Worm (Caenorhabditis elegans): ENCODE results near the gene such-1.

such-1 gene

ce11 chrIII:11561597-11561996, 38.0 kb upstream of the such-1 start:
- TF ChIP-seq elt-4 (tag; optimal IDR thresholded peaks at IDR 0.05) = peak; percentile 86
- no peak for TF ChIP-seq rnt-1 (tag; optimal IDR thresholded peaks at IDR 0.05)
- TF ChIP-seq ahr-1 (tag; optimal IDR thresholded peaks at IDR 0.05) = no peak
- TF ChIP-seq pha-4 (tag; optimal IDR thresholded peaks at IDR 0.05) = no peak

DNA sequence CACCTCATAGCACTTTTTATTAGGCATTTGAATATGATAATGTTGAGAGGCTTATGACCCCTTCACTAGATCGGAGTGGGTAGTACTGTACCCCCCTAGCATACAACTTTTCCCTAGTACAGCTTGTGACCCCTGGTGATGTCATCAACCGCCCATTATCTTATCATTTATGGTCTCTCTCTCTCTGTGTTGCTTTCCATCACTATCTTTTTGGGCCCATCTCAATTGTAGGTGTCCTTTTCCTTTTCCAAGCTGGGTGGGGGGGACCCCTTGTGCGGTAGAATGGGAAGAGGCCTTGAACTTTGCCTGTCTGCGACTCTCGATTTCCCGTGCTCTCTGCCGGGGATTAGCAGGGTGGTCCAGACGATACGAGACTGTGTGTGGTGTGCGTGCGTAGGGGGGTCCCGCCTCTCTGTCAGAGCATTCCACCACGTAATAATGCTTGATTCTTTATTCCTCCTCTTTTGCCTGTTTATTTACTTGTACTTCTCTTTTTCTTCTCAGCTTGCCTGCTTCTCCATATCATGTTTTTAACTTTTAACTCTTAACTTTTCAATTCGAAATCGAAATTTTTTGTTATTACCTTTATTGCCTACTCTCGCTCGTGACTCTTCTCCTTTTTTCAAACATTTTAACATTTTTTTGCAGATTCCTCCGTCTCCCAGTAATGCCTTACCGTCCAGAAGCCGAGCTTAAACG, 37.1 kb upstream of the such-1 start, which contains the start of gene ztf-29:
TSS of gene ztf-29 (plus strand) at position 649 of the 699 bp plus-strand sequence.
- TF ChIP-seq elt-2 (tag; optimal IDR thresholded peaks at IDR 0.05) = peak; percentile 75
- TF ChIP-seq ref-2 (tag; optimal IDR thresholded peaks at IDR 0.05) = no peak
- peak; percentile 22 for TF ChIP-seq ceh-6 (GFP tag; optimal IDR thresholded peaks at IDR 0.05)

ce11 chrIII:11559677-11560076, 36.1 kb upstream of the such-1 start:
- no peak for TF ChIP-seq pros-1 (tag; optimal IDR thresholded peaks at IDR 0.05)
- TF ChIP-seq dve-1 (tag; optimal IDR thresholded peaks at IDR 0.05) = no peak
- no peak for TF ChIP-seq ceh-48 (tag; optimal IDR thresholded peaks at IDR 0.05)
- no peak for TF ChIP-seq ceh-18 (tag; optimal IDR thresholded peaks at IDR 0.05)
- TF ChIP-seq ama-1 (optimal IDR thresholded peaks at IDR 0.05) = no peak
- TF ChIP-seq mec-3 (tag; optimal IDR thresholded peaks at IDR 0.05; ENCODE audit: borderline replicate concordance) = no peak
- no peak for TF ChIP-seq zip-5 (tag; optimal IDR thresholded peaks at IDR 0.05)
- no peak for TF ChIP-seq sdc-2 (tag; optimal IDR thresholded peaks at IDR 0.05)
- no peak for TF ChIP-seq elt-4 (tag; optimal IDR thresholded peaks at IDR 0.05)
- TF ChIP-seq ceh-14 (tag; optimal IDR thresholded peaks at IDR 0.05) = no peak
- TF ChIP-seq ceh-24 (tag; optimal IDR thresholded peaks at IDR 0.05) = no peak
- no peak for TF ChIP-seq K02D7.2 (tag; optimal IDR thresholded peaks at IDR 0.05)
- TF ChIP-seq madf-2 (tag; optimal IDR thresholded peaks at IDR 0.05) = no peak
- TF ChIP-seq npax-4 (tag; optimal IDR thresholded peaks at IDR 0.05) = no peak
- no peak for TF ChIP-seq hlh-13 (GFP tag; optimal IDR thresholded peaks at IDR 0.05)
- no peak for TF ChIP-seq eyg-1 (tag; optimal IDR thresholded peaks at IDR 0.05)
- TF ChIP-seq fax-1 (tag; optimal IDR thresholded peaks at IDR 0.05) = no peak

- TF ChIP-seq odd-2 (tag; optimal IDR thresholded peaks at IDR 0.05) (no peak), eyg-1 (tag; optimal IDR thresholded peaks at IDR 0.05) (no peak), nhr-11 (tag; optimal IDR thresholded peaks at IDR 0.05) (no peak), ceh-2 (tag; optimal IDR thresholded peaks at IDR 0.05) (no peak), pha-2 (tag; optimal IDR thresholded peaks at IDR 0.05) (no peak), fax-1 (tag; optimal IDR thresholded peaks at IDR 0.05) (no peak), pat-9 (tag; optimal IDR thresholded peaks at IDR 0.05) (no peak), hlh-15 (tag; optimal IDR thresholded peaks at IDR 0.05) (no peak), fkh-6 (tag; optimal IDR thresholded peaks at IDR 0.05) (no peak), ceh-48 (tag; optimal IDR thresholded peaks at IDR 0.05) (no peak), rnt-1 (tag; optimal IDR thresholded peaks at IDR 0.05) (no peak), ama-1 (optimal IDR thresholded peaks at IDR 0.05) (no peak), nfya-1 (tag; optimal IDR thresholded peaks at IDR 0.05) (no peak), pqm-1 (tag; optimal IDR thresholded peaks at IDR 0.05) (no peak)
Measured at ce11 chrIII:11558251-11558650, 34.7 kb upstream of the such-1 start.

ce11 chrIII:11556860-11557259, 33.3 kb upstream of the such-1 start:
- TF ChIP-seq ceh-31 (tag; optimal IDR thresholded peaks at IDR 0.05) (peak; percentile 30), pros-1 (tag; optimal IDR thresholded peaks at IDR 0.05) (peak; percentile 31), fkh-6 (tag; optimal IDR thresholded peaks at IDR 0.05) (no peak)

DNA sequence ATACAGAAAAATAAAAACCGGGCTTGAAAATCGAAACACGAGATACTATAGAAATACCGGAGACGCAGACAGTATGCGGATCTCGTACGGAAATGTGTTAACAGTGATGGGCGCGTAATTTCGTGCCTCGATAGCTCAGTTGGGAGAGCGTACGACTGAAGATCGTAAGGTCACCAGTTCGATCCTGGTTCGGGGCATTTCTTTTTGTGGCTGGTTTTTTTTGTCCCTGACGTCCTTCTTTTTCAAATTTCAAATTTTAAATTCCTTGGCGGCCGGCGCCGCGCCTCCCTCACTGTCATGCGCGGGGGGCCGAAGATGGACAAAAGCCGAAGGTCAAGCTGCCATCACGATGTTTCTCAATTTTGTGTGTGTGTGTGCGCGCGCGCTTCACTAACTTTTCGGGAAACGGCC, 31.1 kb upstream of the such-1 start:
- TF ChIP-seq hlh-8 (tag; optimal IDR thresholded peaks at IDR 0.05) (no peak), C38D4.7 (GFP tag; optimal IDR thresholded peaks at IDR 0.05) (no peak), pha-4 (tag; optimal IDR thresholded peaks at IDR 0.05) (no peak), ref-2 (tag; optimal IDR thresholded peaks at IDR 0.05) (no peak)

All from whole organism, late embryonic.